Worm (Caenorhabditis elegans) whole organism, midembryonic: ENCODE measurements around the gene str-254.

Experiments used
- T22C8.4 ChIP-seq: fragments of 200-800 bp; sonication (Bioruptor generic); IDR thresholded peaks from 2 replicates; pipeline ENCODE4 v1.3.6; 2022; ENCODE audit warnings: missing genetic modification characterization, missing compliant biosample characterization
- cog-1 ChIP-seq: sonication (generic microtip); optimal IDR thresholded peaks from 2 replicates; lab custom pipeline; 2016; ENCODE audit warnings: missing genetic modification characterization, missing compliant biosample characterization
- flt-1 ChIP-seq: fragments of 200-800 bp; sonication (Bioruptor generic); IDR thresholded peaks from 2 replicates; pipeline ENCODE4 v1.3.6; 2022; ENCODE audit warnings: missing genetic modification characterization, missing compliant biosample characterization
- klf-2 ChIP-seq: fragments of 200-800 bp; sonication (Bioruptor generic); conservative IDR thresholded peaks from 2 replicates; pipeline ENCODE4 v1.3.6; 2022; ENCODE audit warnings: missing genetic modification reagents, missing genetic modification characterization, missing compliant biosample characterization
- med-1 ChIP-seq: sonication (generic microtip); optimal IDR thresholded peaks from 2 replicates; lab custom pipeline; 2017; ENCODE audit warnings: missing genetic modification characterization, mild to moderate bottlenecking, missing compliant biosample characterization, antibody characterized with exemption, missing genetic modification reagents; ENCODE audit not compliant: insufficient read depth
- ref-1 ChIP-seq: fragments of 200-800 bp; sonication (Bioruptor generic); conservative IDR thresholded peaks from 2 replicates; pipeline ENCODE4 v1.3.6; 2022; ENCODE audit warnings: missing genetic modification reagents, missing genetic modification characterization, missing compliant biosample characterization
- tab-1 ChIP-seq: fragments of 200-800 bp; sonication (Bioruptor generic); IDR thresholded peaks from 2 replicates; pipeline ENCODE4 v1.3.6; 2022; ENCODE audit warnings: missing genetic modification characterization, missing compliant biosample characterization
- ztf-23 ChIP-seq: fragments of 200-800 bp; sonication (Bioruptor generic); IDR thresholded peaks from 2 replicates; pipeline ENCODE4 v1.3.6; 2022; ENCODE audit warnings: missing genetic modification reagents, missing genetic modification characterization, missing compliant biosample characterization
- ztf-29 ChIP-seq: fragments of 200-800 bp; sonication (Bioruptor generic); IDR thresholded peaks from 2 replicates; pipeline ENCODE4 v1.3.6; 2022; ENCODE audit warnings: missing genetic modification reagents, missing genetic modification characterization, missing compliant biosample characterization

Gene str-254

ce11 chrV:16182918-16183317 is 29.6 kb upstream of the str-254 start, which contains the start of gene srh-277:
TSS of gene srh-277 (plus strand) at chrV:16183218.
- TF ChIP-seq T22C8.4 (GFP tag; lab: Robert Waterston, UW) (no peak), tab-1 (no peak), ztf-29 (GFP tag; lab: Robert Waterston, UW) (no peak), ztf-23 (GFP tag; lab: Robert Waterston, UW) (no peak), ref-1 (GFP tag; lab: Robert Waterston, UW) (no peak), flt-1 (GFP tag; lab: Robert Waterston, UW) (no peak), cog-1 (tag; lab: Kevin White, UChicago) (no peak), klf-2 (no peak), med-1 (GFP tag; lab: Kevin White, UChicago) (no peak)

- TF ChIP-seq med-1 (GFP tag; lab: Kevin White, UChicago) (no peak), T22C8.4 (GFP tag; lab: Robert Waterston, UW) (no peak), klf-2 (no peak), ztf-23 (GFP tag; lab: Robert Waterston, UW) (no peak), ref-1 (GFP tag; lab: Robert Waterston, UW) (no peak), tab-1 (no peak), ztf-29 (GFP tag; lab: Robert Waterston, UW) (no peak), flt-1 (GFP tag; lab: Robert Waterston, UW) (no peak), cog-1 (tag; lab: Kevin White, UChicago) (no peak)
Measured at ce11 chrV:16182110-16182509, 28.8 kb upstream of the str-254 start, which contains the start of gene srz-13. TSS of gene srz-13 (plus strand) at chrV:16182410.

ce11 chrV:16180350-16180749 is 27.1 kb upstream of the str-254 start, which contains the start of gene str-106:
TSS of gene str-106 (plus strand) at chrV:16180650.
- TF ChIP-seq ztf-23 (GFP tag; lab: Robert Waterston, UW) (no peak), tab-1 (no peak), T22C8.4 (GFP tag; lab: Robert Waterston, UW) (no peak), flt-1 (GFP tag; lab: Robert Waterston, UW) (no peak), ref-1 (GFP tag; lab: Robert Waterston, UW) (no peak), cog-1 (tag; lab: Kevin White, UChicago) (no peak), klf-2 (no peak), ztf-29 (GFP tag; lab: Robert Waterston, UW) (no peak), med-1 (GFP tag; lab: Kevin White, UChicago) (no peak)

- TF ChIP-seq ztf-23 (GFP tag; lab: Robert Waterston, UW), result no peak
Measured at ce11 chrV:16175757-16176156, 22.5 kb upstream of the str-254 start, which contains the start of gene cyp-33D1. TSS of gene cyp-33D1 (minus strand) at chrV:16175857.

ce11 chrV:16175227-16175626 is 22.0 kb upstream of the str-254 start:
- TF ChIP-seq ref-1 (GFP tag; lab: Robert Waterston, UW), result no peak

- no peak for TF ChIP-seq ref-1 (GFP tag; lab: Robert Waterston, UW)
- TF ChIP-seq cog-1 (tag; lab: Kevin White, UChicago), result no peak
Measured at ce11 chrV:16174109-16174508, 20.8 kb upstream of the str-254 start.

ce11 chrV:16171721-16172120 is 18.4 kb upstream of the str-254 start, which contains the start of gene K05D4.9:
TSS of gene K05D4.9 (minus strand) at chrV:16171821.
- TF ChIP-seq ztf-23 (GFP tag; lab: Robert Waterston, UW) (no peak), klf-2 (no peak), cog-1 (tag; lab: Kevin White, UChicago) (no peak), ztf-29 (GFP tag; lab: Robert Waterston, UW) (no peak), med-1 (GFP tag; lab: Kevin White, UChicago) (no peak), ref-1 (GFP tag; lab: Robert Waterston, UW) (no peak), tab-1 (no peak)

- TF ChIP-seq flt-1 (GFP tag; lab: Robert Waterston, UW) (no peak), med-1 (GFP tag; lab: Kevin White, UChicago) (no peak), cog-1 (tag; lab: Kevin White, UChicago) (no peak)
Measured at ce11 chrV:16169026-16169425, 15.8 kb upstream of the str-254 start, which contains the start of gene str-111. TSS of gene str-111 (minus strand) at chrV:16169126.

- no peak for TF ChIP-seq klf-2
- TF ChIP-seq ztf-23 (GFP tag; lab: Robert Waterston, UW), result no peak
- TF ChIP-seq T22C8.4 (GFP tag; lab: Robert Waterston, UW), result no peak
- TF ChIP-seq cog-1 (tag; lab: Kevin White, UChicago), result no peak
- no peak for TF ChIP-seq med-1 (GFP tag; lab: Kevin White, UChicago)
- no peak for TF ChIP-seq ztf-29 (GFP tag; lab: Robert Waterston, UW)
Measured at ce11 chrV:16165936-16166335, 12.7 kb upstream of the str-254 start, which contains the start of gene str-108. TSS of gene str-108 (plus strand) at chrV:16166236.

- TF ChIP-seq cog-1 (tag; lab: Kevin White, UChicago) (no peak), tab-1 (no peak), T22C8.4 (GFP tag; lab: Robert Waterston, UW) (no peak), ztf-23 (GFP tag; lab: Robert Waterston, UW) (no peak), klf-2 (no peak)
Measured at ce11 chrV:16163719-16164118, 10.4 kb upstream of the str-254 start, which contains the start of gene F10A3.12. TSS of gene F10A3.12 (plus strand) at chrV:16164019.
